Worm (Caenorhabditis elegans) whole organism, L4 larva: ENCODE results near the gene K03A11.4.

Experiments used
- F26F4.8 ChIP-seq: fragments of 200-800 bp; sonication (Bioruptor generic); conservative IDR thresholded peaks from 2 replicates; pipeline ENCODE4 v1.3.6; 2022; ENCODE audit warnings: missing genetic modification characterization, missing compliant biosample characterization
- F37D6.2 ChIP-seq: sonication (generic microtip); optimal IDR thresholded peaks from 2 replicates; lab custom pipeline; 2016; ENCODE audit warnings: mild to moderate bottlenecking, missing genetic modification characterization, missing compliant biosample characterization
- R02D3.7 ChIP-seq: fragments of 150-350 bp; sonication (generic microtip); optimal IDR thresholded peaks from 3 replicates; lab custom pipeline; 2014; ENCODE audit warnings: missing biosample characterization, missing genetic modification characterization
- T26A8.4 ChIP-seq: fragments of 200-800 bp; sonication (Bioruptor generic); IDR thresholded peaks from 2 replicates; pipeline ENCODE4 v1.3.6; 2022; ENCODE audit warnings: missing genetic modification characterization, missing compliant biosample characterization
- Y105C5A.15 ChIP-seq: fragments of 200-800 bp; sonication (Bioruptor generic); IDR thresholded peaks from 2 replicates; pipeline ENCODE4 v1.3.6; 2022; ENCODE audit warnings: missing genetic modification characterization, missing compliant biosample characterization
- ama-1 ChIP-seq: fragments of 150-350 bp; optimal IDR thresholded peaks from 2 replicates; lab custom pipeline; 2014; ENCODE audit warnings: inconsistent platforms, mixed read lengths
- attf-4 ChIP-seq: sonication (generic microtip); optimal IDR thresholded peaks from 3 replicates; lab custom pipeline; 2017; ENCODE audit warnings: missing biosample characterization, missing genetic modification characterization
- ceh-20 ChIP-seq: fragments of 200-800 bp; sonication (Bioruptor generic); IDR thresholded peaks from 2 replicates; pipeline ENCODE4 v1.3.6; 2022; ENCODE audit warnings: missing genetic modification reagents, missing genetic modification characterization, missing compliant biosample characterization
- ceh-44 ChIP-seq: fragments of 200-800 bp; sonication (Bioruptor generic); IDR thresholded peaks from 2 replicates; pipeline ENCODE4 v1.3.6; 2022; ENCODE audit warnings: missing genetic modification reagents, missing genetic modification characterization, missing compliant biosample characterization
- ceh-62 ChIP-seq: sonication (generic microtip); optimal IDR thresholded peaks from 2 replicates; lab custom pipeline; 2017; ENCODE audit warnings: missing biosample characterization, missing genetic modification characterization
- ceh-82 ChIP-seq: sonication (generic microtip); optimal IDR thresholded peaks from 2 replicates; lab custom pipeline; 2017; ENCODE audit warnings: missing biosample characterization, missing genetic modification characterization
- ces-1 ChIP-seq: fragments of 150-350 bp; sonication (generic microtip); optimal IDR thresholded peaks from 4 replicates; lab custom pipeline; 2014; ENCODE audit warnings: missing biosample characterization, missing genetic modification reagents, missing genetic modification characterization
- daf-8 ChIP-seq: fragments of 200-800 bp; sonication (Bioruptor generic); IDR thresholded peaks from 2 replicates; pipeline ENCODE4 v1.3.6; 2022; ENCODE audit warnings: missing genetic modification characterization, missing compliant biosample characterization
- dmd-6 ChIP-seq: fragments of 200-800 bp; sonication (Bioruptor generic); IDR thresholded peaks from 2 replicates; pipeline ENCODE4 v1.3.6; 2022; ENCODE audit warnings: missing genetic modification reagents, missing genetic modification characterization, missing compliant biosample characterization
- dmd-8 ChIP-seq: fragments of 200-800 bp; sonication (Bioruptor generic); IDR thresholded peaks from 2 replicates; pipeline ENCODE4 v1.3.6; 2022; ENCODE audit warnings: missing genetic modification characterization, missing compliant biosample characterization
- dpl-1 ChIP-seq: fragments of 150-350 bp; optimal IDR thresholded peaks from 2 replicates; lab custom pipeline; 2014; ENCODE audit warnings: missing biosample characterization, missing genetic modification reagents, missing genetic modification characterization
- dve-1 ChIP-seq: sonication (generic microtip); optimal IDR thresholded peaks from 2 replicates; lab custom pipeline; 2017; ENCODE audit warnings: antibody characterized with exemption, mild to moderate bottlenecking, missing genetic modification characterization, missing compliant biosample characterization; ENCODE audit not compliant: insufficient read depth
- egl-27 ChIP-seq: sonication (generic microtip); optimal IDR thresholded peaks from 3 replicates; lab custom pipeline; 2017; ENCODE audit warnings: missing biosample characterization, missing genetic modification reagents, missing genetic modification characterization
- egl-43 ChIP-seq: fragments of 200-800 bp; sonication (Bioruptor generic); IDR thresholded peaks from 2 replicates; pipeline ENCODE4 v1.3.6; 2022; ENCODE audit warnings: missing genetic modification reagents, missing genetic modification characterization, missing compliant biosample characterization
- fkh-10 ChIP-seq: fragments of 150-350 bp; optimal IDR thresholded peaks from 2 replicates; lab custom pipeline; 2014; ENCODE audit warnings: missing biosample characterization, missing genetic modification reagents, missing genetic modification characterization
- hmg-1.1 ChIP-seq: fragments of 200-800 bp; sonication (Bioruptor generic); IDR thresholded peaks from 2 replicates; pipeline ENCODE4 v1.3.6; 2022; ENCODE audit warnings: missing genetic modification reagents, missing genetic modification characterization, missing compliant biosample characterization
- jun-1 ChIP-seq: fragments of 150-350 bp; optimal IDR thresholded peaks from 2 replicates; lab custom pipeline; 2014; ENCODE audit warnings: missing biosample characterization, missing genetic modification reagents, missing genetic modification characterization
- lim-7 ChIP-seq: fragments of 200-800 bp; sonication (Bioruptor generic); IDR thresholded peaks from 2 replicates; pipeline ENCODE4 v1.3.6; 2022; ENCODE audit warnings: missing genetic modification characterization, missing compliant biosample characterization
- lin-1 ChIP-seq: fragments of 200-800 bp; sonication (Bioruptor generic); IDR thresholded peaks from 2 replicates; pipeline ENCODE4 v1.3.6; 2022; ENCODE audit warnings: missing genetic modification reagents, missing genetic modification characterization, missing compliant biosample characterization
- lin-13 ChIP-seq: fragments of 150-350 bp; optimal IDR thresholded peaks from 2 replicates; lab custom pipeline; 2014; ENCODE audit warnings: missing biosample characterization, missing genetic modification reagents, missing genetic modification characterization
- lsy-2 ChIP-seq, 2 experiments: fragments of 150-350 bp in 1 of 2; sonication (generic microtip) in 1 of 2; optimal IDR thresholded peaks; 2 replicates each; lab custom pipeline; 2014 to 2017; ENCODE audit warnings: missing biosample characterization in 2 of 2, missing genetic modification characterization in 2 of 2
- madf-9 ChIP-seq: fragments of 200-800 bp; sonication (Bioruptor generic); conservative IDR thresholded peaks from 2 replicates; pipeline ENCODE4 v1.3.6; 2022; ENCODE audit warnings: missing genetic modification reagents, missing genetic modification characterization, missing compliant biosample characterization
- mdl-1 ChIP-seq, 2 experiments: fragments of 150-350 bp in 1 of 2; sonication (generic microtip) in 1 of 2; optimal IDR thresholded peaks; 2 replicates each; lab custom pipeline; 2014 to 2017; ENCODE audit warnings: missing biosample characterization in 2 of 2, missing genetic modification characterization in 2 of 2
- mdt-29 ChIP-seq: fragments of 200-800 bp; sonication (Bioruptor generic); IDR thresholded peaks from 2 replicates; pipeline ENCODE4 v1.3.6; 2022; ENCODE audit warnings: missing genetic modification reagents, missing genetic modification characterization, missing compliant biosample characterization
- mes-2 ChIP-seq: sonication (generic microtip); optimal IDR thresholded peaks from 2 replicates; lab custom pipeline; 2016; ENCODE audit warnings: missing genotype, mild to moderate bottlenecking, missing genetic modification characterization, missing compliant biosample characterization; ENCODE audit not compliant: poor library complexity, severe bottlenecking
- mxl-2 ChIP-seq: fragments of 200-800 bp; sonication (Bioruptor generic); conservative IDR thresholded peaks from 2 replicates; pipeline ENCODE4 v1.3.6; 2022; ENCODE audit warnings: missing genetic modification reagents, missing genetic modification characterization, missing compliant biosample characterization
- mxl-3 ChIP-seq: fragments of 200-800 bp; sonication (Bioruptor generic); optimal IDR thresholded peaks from 2 replicates; lab custom pipeline; 2018; ENCODE audit warnings: mild to moderate bottlenecking, missing genetic modification characterization, missing compliant biosample characterization
- nhr-102 ChIP-seq: sonication (generic microtip); optimal IDR thresholded peaks from 2 replicates; lab custom pipeline; 2016; ENCODE audit warnings: mild to moderate bottlenecking, missing genetic modification characterization, moderate library complexity, missing compliant biosample characterization
- nhr-11 ChIP-seq: fragments of 150-350 bp; optimal IDR thresholded peaks from 2 replicates; lab custom pipeline; 2014; ENCODE audit warnings: missing biosample characterization, missing genetic modification characterization
- nhr-237 ChIP-seq: sonication (generic microtip); optimal IDR thresholded peaks from 2 replicates; lab custom pipeline; 2017; ENCODE audit warnings: missing biosample characterization, missing genetic modification characterization
- nhr-41 ChIP-seq: fragments of 200-800 bp; sonication (Bioruptor generic); IDR thresholded peaks from 2 replicates; pipeline ENCODE4 v1.3.6; 2022; ENCODE audit warnings: missing genetic modification reagents, missing genetic modification characterization, missing compliant biosample characterization
- nhr-42 ChIP-seq: fragments of 200-800 bp; sonication (Bioruptor generic); IDR thresholded peaks from 2 replicates; pipeline ENCODE4 v1.3.6; 2022; ENCODE audit warnings: missing genetic modification characterization, missing compliant biosample characterization
- nhr-48 ChIP-seq: sonication (generic microtip); optimal IDR thresholded peaks from 2 replicates; lab custom pipeline; 2016; ENCODE audit warnings: mild to moderate bottlenecking, missing genetic modification characterization, missing compliant biosample characterization
- nhr-76 ChIP-seq: fragments of 150-350 bp; optimal IDR thresholded peaks from 2 replicates; lab custom pipeline; 2014; ENCODE audit warnings: missing biosample characterization, missing genetic modification characterization
- nhr-77 ChIP-seq: fragments of 150-350 bp; optimal IDR thresholded peaks from 2 replicates; lab custom pipeline; 2014; ENCODE audit warnings: missing biosample characterization, missing genetic modification characterization
- pqm-1 ChIP-seq: sonication (generic microtip); optimal IDR thresholded peaks from 2 replicates; lab custom pipeline; 2017; ENCODE audit warnings: missing biosample characterization, missing genetic modification characterization
- set-16 ChIP-seq: fragments of 200-800 bp; sonication (Bioruptor generic); IDR thresholded peaks from 2 replicates; pipeline ENCODE4 v1.3.6; 2022; ENCODE audit warnings: missing genetic modification reagents, missing genetic modification characterization, missing compliant biosample characterization
- snpc-1.2 ChIP-seq: fragments of 200-800 bp; sonication (Bioruptor generic); IDR thresholded peaks from 2 replicates; pipeline ENCODE4 v1.3.6; 2022; ENCODE audit warnings: missing genetic modification reagents, missing genetic modification characterization, missing compliant biosample characterization
- spr-3 ChIP-seq: fragments of 200-800 bp; sonication (Bioruptor generic); optimal IDR thresholded peaks from 2 replicates; lab custom pipeline; 2018; ENCODE audit warnings: mild to moderate bottlenecking, missing genetic modification characterization, missing compliant biosample characterization
- unc-130 ChIP-seq: sonication (generic microtip); optimal IDR thresholded peaks from 2 replicates; lab custom pipeline; 2016; ENCODE audit warnings: missing genetic modification reagents, missing genetic modification characterization, missing compliant biosample characterization
- unc-62 ChIP-seq, 3 experiments: fragments of 150-350 bp in 1 of 3; sonication (generic microtip); optimal IDR thresholded peaks in 2 of 3; peaks in 1 of 3; 1 replicate in 1 of 3; 2 replicates in 2 of 3; lab custom pipeline; 2014 to 2017; ENCODE audit warnings: missing biosample characterization in 3 of 3, missing genetic modification characterization in 3 of 3, missing genetic modification reagents in 3 of 3, missing genotype in 1 of 3
- vab-7 ChIP-seq: fragments of 200-800 bp; sonication (Bioruptor generic); IDR thresholded peaks from 2 replicates; pipeline ENCODE4 v1.3.6; 2022; ENCODE audit warnings: missing genetic modification reagents, missing genetic modification characterization, missing compliant biosample characterization
- zag-1 ChIP-seq: fragments of 150-350 bp; optimal IDR thresholded peaks from 2 replicates; lab custom pipeline; 2014; ENCODE audit warnings: missing biosample characterization, missing genetic modification characterization
- zfp-2 ChIP-seq: sonication (generic microtip); optimal IDR thresholded peaks from 2 replicates; lab custom pipeline; 2016; ENCODE audit warnings: mild to moderate bottlenecking, missing genetic modification characterization, missing compliant biosample characterization
- zip-11 ChIP-seq: fragments of 200-800 bp; sonication (Bioruptor generic); IDR thresholded peaks from 2 replicates; pipeline ENCODE4 v1.3.6; 2022; ENCODE audit warnings: missing genetic modification characterization, missing compliant biosample characterization
- zip-2 ChIP-seq: fragments of 150-350 bp; optimal IDR thresholded peaks from 2 replicates; lab custom pipeline; 2014; ENCODE audit warnings: missing biosample characterization, missing genetic modification characterization
- ztf-7 ChIP-seq: fragments of 150-350 bp; optimal IDR thresholded peaks from 2 replicates; lab custom pipeline; 2014; ENCODE audit warnings: missing biosample characterization, missing genetic modification characterization

K03A11.4 gene

ce11 chrX:13121104-13121503 lies 43.1 kb downstream of the K03A11.4 start:
- TF ChIP-seq ceh-44 (GFP tag; lab: Robert Waterston, UW), result peak; percentile 90
- TF ChIP-seq egl-43, result no peak; the same call in 1 of the 2 replicates
- no peak for TF ChIP-seq dpl-1 (GFP tag; lab: Kevin White, UChicago)
- peak in 1 of 2 experiments; percentile 59 for TF ChIP-seq lsy-2 (tag; optimal IDR thresholded peaks at IDR 0.05; lab: Kevin White, UChicago)
- peak; percentile 70 for TF ChIP-seq nhr-102
- TF ChIP-seq lin-1 (GFP tag; lab: Robert Waterston, UW), result peak; percentile 83
- TF ChIP-seq set-16 (GFP tag; lab: Robert Waterston, UW), result peak; percentile 75
- peak; percentile 37 for TF ChIP-seq nhr-48 (tag; lab: Kevin White, UChicago)
- no peak for TF ChIP-seq ama-1 (lab: Kevin White, UChicago)
- TF ChIP-seq dmd-6 (GFP tag; lab: Robert Waterston, UW), result peak; percentile 81
- peak; percentile 11 for TF ChIP-seq zip-2 (tag; lab: Kevin White, UChicago)
- peak; percentile 4 for TF ChIP-seq lin-13 (GFP tag; lab: Kevin White, UChicago)
- TF ChIP-seq R02D3.7, result no peak
- peak; percentile 95 for TF ChIP-seq vab-7
- TF ChIP-seq F26F4.8 (GFP tag; lab: Robert Waterston, UW), result peak; percentile 80; the same call in 1 of the 2 replicates
- TF ChIP-seq mxl-3, result peak; percentile 65
- peak; percentile 81 for TF ChIP-seq mdt-29
- TF ChIP-seq dve-1 (tag; lab: Kevin White, UChicago), result peak; percentile 60
- no peak for TF ChIP-seq attf-4 (tag; lab: Kevin White, UChicago)
- no peak for TF ChIP-seq ceh-82 (tag; lab: Kevin White, UChicago)
- peak; percentile 63; the same call in 1 of the 2 replicates for TF ChIP-seq nhr-41 (GFP tag; lab: Robert Waterston, UW)
- TF ChIP-seq snpc-1.2, result no peak; the same call in none of the 2 replicates
- TF ChIP-seq mes-2 (tag; lab: Kevin White, UChicago), result no peak
- no peak for TF ChIP-seq nhr-76 (tag; lab: Kevin White, UChicago)
- TF ChIP-seq unc-62 (GFP tag; optimal IDR thresholded peaks at IDR 0.05 in 1 of 2; lab: Kevin White, UChicago), result no peak
- no peak for TF ChIP-seq unc-62 (tag; optimal IDR thresholded peaks at IDR 0.05; lab: Kevin White, UChicago)
- peak; percentile 86 for TF ChIP-seq ceh-20
- TF ChIP-seq lim-7, result peak; percentile 97
- peak; percentile 64 for TF ChIP-seq F37D6.2 (tag; lab: Kevin White, UChicago)
- peak; percentile 69 for TF ChIP-seq mxl-2 (GFP tag; lab: Robert Waterston, UW)
- TF ChIP-seq pqm-1 (tag; lab: Kevin White, UChicago), result no peak
- no peak for TF ChIP-seq T26A8.4 (GFP tag; lab: Robert Waterston, UW)
- TF ChIP-seq nhr-42 (GFP tag; lab: Robert Waterston, UW), result peak; percentile 77
- no peak for TF ChIP-seq egl-27 (tag; lab: Kevin White, UChicago)
- TF ChIP-seq nhr-11 (tag; lab: Kevin White, UChicago), result peak; percentile 56
- TF ChIP-seq dmd-8, result no peak; the same call in 1 of the 2 replicates
- TF ChIP-seq ztf-7 (tag; lab: Kevin White, UChicago), result no peak
- peak; percentile 88 for TF ChIP-seq madf-9
- TF ChIP-seq zfp-2, result peak; percentile 4
- TF ChIP-seq mdl-1 (tag; optimal IDR thresholded peaks at IDR 0.05; lab: Kevin White, UChicago), result peak; percentile 34 to 59
- no peak for TF ChIP-seq ceh-62 (tag; lab: Kevin White, UChicago)
- TF ChIP-seq jun-1 (tag; lab: Kevin White, UChicago), result peak; percentile 56
- TF ChIP-seq hmg-1.1, result peak; percentile 95
- no peak for TF ChIP-seq zag-1 (tag; lab: Kevin White, UChicago)
- TF ChIP-seq spr-3 (GFP tag; lab: Kevin White, UChicago), result peak; percentile 73
- TF ChIP-seq zip-11 (GFP tag; lab: Robert Waterston, UW), result peak; percentile 59; the same call in 1 of the 2 replicates
- peak; percentile 64 for TF ChIP-seq unc-130 (GFP tag; lab: Kevin White, UChicago)
- peak; percentile 34 for TF ChIP-seq fkh-10 (GFP tag; lab: Kevin White, UChicago)
- peak; percentile 97 for TF ChIP-seq Y105C5A.15 (GFP tag; lab: Robert Waterston, UW)
- no peak for TF ChIP-seq nhr-77 (tag; lab: Kevin White, UChicago)
- TF ChIP-seq ces-1, result no peak
- no peak for TF ChIP-seq nhr-237 (tag; lab: Kevin White, UChicago)
- TF ChIP-seq daf-8 (GFP tag; lab: Robert Waterston, UW), result no peak
